Worm (Caenorhabditis elegans) whole organism, L4/young adult: ENCODE results near the gene atp-4.

Source experiments
- W03F9.2 ChIP-seq: fragments of 150-350 bp; optimal IDR thresholded peaks from 2 replicates; lab custom pipeline; 2014; ENCODE audit warnings: missing biosample characterization, missing genetic modification characterization
- dao-5 ChIP-seq: sonication (generic microtip); optimal IDR thresholded peaks from 2 replicates; lab custom pipeline; 2016; ENCODE audit warnings: missing genotype, missing genetic modification characterization, moderate library complexity, missing compliant biosample characterization
- him-1 ChIP-seq: sonication (generic microtip); optimal IDR thresholded peaks from 2 replicates; lab custom pipeline; 2016; ENCODE audit warnings: missing genotype, missing genetic modification reagents, missing genetic modification characterization, missing compliant biosample characterization

The atp-4 gene

ce11 chrV:6441613-6442012 lies 14.7 kb upstream of the atp-4 start, which contains the start of gene T05H4.15:
Gene T05H4.15 (minus strand): TSS chrV:6441713.
- TF ChIP-seq dao-5 (no peak), W03F9.2 (tag; lab: Kevin White, UChicago) (no peak), him-1 (no peak)

ce11 chrV:6438601-6439000 lies 11.7 kb upstream of the atp-4 start, which contains the start of gene T05H4.4:
Gene T05H4.4 (plus strand): TSS chrV:6438901.
- TF ChIP-seq dao-5 (no peak), him-1 (no peak), W03F9.2 (tag; lab: Kevin White, UChicago) (no peak)

- TF ChIP-seq him-1 (no peak), dao-5 (no peak)
These were observed 9.4 kb upstream of the atp-4 start, which contains the start of gene hpo-19 for ce11 chrV:6436332-6436731. Gene hpo-19 (plus strand): TSS chrV:6436645.

- TF ChIP-seq dao-5: no peak
- no peak for TF ChIP-seq him-1
- TF ChIP-seq W03F9.2 (tag; lab: Kevin White, UChicago): peak; percentile 83
These were observed 6.7 kb upstream of the atp-4 start, which contains the start of the genes gad-1 and erfa-1 for ce11 chrV:6433446-6434178. Gene gad-1 (minus strand): TSS chrV:6433496. Gene erfa-1 (plus strand): TSS chrV:6434128.

ce11 chrV:6430526-6431371 lies 3.8 kb upstream of the atp-4 start:
- no peak for TF ChIP-seq W03F9.2 (tag; lab: Kevin White, UChicago)
- TF ChIP-seq dao-5: no peak
- TF ChIP-seq him-1: no peak

- TF ChIP-seq him-1 (no peak), W03F9.2 (tag; lab: Kevin White, UChicago) (no peak), dao-5 (no peak)
These were observed 3.0 kb upstream of the atp-4 start, which contains the start of gene alh-4 for ce11 chrV:6429870-6430339. Gene alh-4 (minus strand): TSS chrV:6429920.

- TF ChIP-seq dao-5 (no peak), him-1 (no peak), W03F9.2 (tag; lab: Kevin White, UChicago) (peak; percentile 38)
These were observed 521 bp upstream of the atp-4 start for ce11 chrV:6427433-6427832.

ce11 chrV:6425927-6426326 lies 985 bp downstream of the atp-4 start, which contains the start of gene T05H4.11:
Gene T05H4.11 (minus strand): TSS chrV:6426261.
- TF ChIP-seq him-1 (no peak), dao-5 (no peak), W03F9.2 (tag; lab: Kevin White, UChicago) (no peak)

ce11 chrV:6424055-6424454 lies 2.9 kb downstream of the atp-4 start, which contains the start of gene urb-1:
Gene urb-1 (minus strand): TSS chrV:6424155.
- no peak for TF ChIP-seq W03F9.2 (tag; lab: Kevin White, UChicago)
- TF ChIP-seq dao-5: no peak
- TF ChIP-seq him-1: no peak

ce11 chrV:6414985-6415384 lies 11.9 kb downstream of the atp-4 start, which contains the start of gene cht-6:
Gene cht-6 (plus strand): TSS chrV:6414993.
- no peak for TF ChIP-seq W03F9.2 (tag; lab: Kevin White, UChicago)
- TF ChIP-seq dao-5: no peak
- TF ChIP-seq him-1: no peak

- no peak for TF ChIP-seq dao-5
- TF ChIP-seq him-1: no peak
- no peak for TF ChIP-seq W03F9.2 (tag; lab: Kevin White, UChicago)
These were observed 12.4 kb downstream of the atp-4 start for ce11 chrV:6414469-6414868.

ce11 chrV:6413057-6413456 lies 13.9 kb downstream of the atp-4 start:
- TF ChIP-seq dao-5: no peak
- TF ChIP-seq him-1: no peak
- TF ChIP-seq W03F9.2 (tag; lab: Kevin White, UChicago): no peak

- TF ChIP-seq W03F9.2 (tag; lab: Kevin White, UChicago) (no peak), dao-5 (no peak), him-1 (no peak)
These were observed 15.8 kb downstream of the atp-4 start for ce11 chrV:6411161-6411560.

- TF ChIP-seq dao-5 (no peak), W03F9.2 (tag; lab: Kevin White, UChicago) (no peak), him-1 (no peak)
These were observed 18.1 kb downstream of the atp-4 start, which contains the start of gene bcf-1 for ce11 chrV:6408733-6409227. Gene bcf-1 (minus strand): TSS chrV:6408783.
